Fruit fly (Drosophila melanogaster): ENCODE results near the gene Hsp26.

dm6 chr3L:9381602-9382001 lies 4.4 kb upstream of the Hsp26 start, which contains the start of gene Hsp23:
- TF ChIP-seq tai (GFP tag; optimal IDR thresholded peaks at IDR 0.05), result no peak
- TF ChIP-seq Rel (GFP tag; optimal IDR thresholded peaks at IDR 0.05), result no peak
- TF ChIP-seq Rel (tag; optimal IDR thresholded peaks at IDR 0.05), result peak; percentile 47
- peak; percentile 66 for TF ChIP-seq psq (GFP tag; optimal IDR thresholded peaks at IDR 0.05)
- peak; percentile 28 for TF ChIP-seq HLH106 (tag; optimal IDR thresholded peaks at IDR 0.05)
- TF ChIP-seq Hnf4 (GFP tag; optimal IDR thresholded peaks at IDR 0.05), result peak; percentile 59
- no peak for TF ChIP-seq pan (optimal IDR thresholded peaks at IDR 0.05)
- TF ChIP-seq ey (GFP tag; optimal IDR thresholded peaks at IDR 0.05), result no peak
- no peak for TF ChIP-seq lola (GFP tag; optimal IDR thresholded peaks at IDR 0.05)
